Fruit fly (Drosophila melanogaster) whole organism, prepupa: ENCODE measurements around the gene CG7126.

Experiments
- Blimp-1 ChIP-seq: fragments of 200-800 bp; sonication (Bioruptor generic); optimal IDR thresholded peaks from 3 replicates; lab custom pipeline; 2017; ENCODE audit warnings: missing biosample characterization, missing genetic modification characterization, mild to moderate bottlenecking, moderate library complexity, missing genetic modification reagents
- CG10631 ChIP-seq: fragments of 200-800 bp; sonication (Bioruptor generic); optimal IDR thresholded peaks from 2 replicates; lab custom pipeline; 2016; ENCODE audit warnings: missing biosample characterization, missing genetic modification characterization
- CG10669 ChIP-seq: fragments of 200-800 bp; sonication (Bioruptor generic); optimal IDR thresholded peaks from 3 replicates; lab custom pipeline; 2018; ENCODE audit warnings: missing biosample characterization, mild to moderate bottlenecking, missing genetic modification characterization, moderate library complexity
- CG11294 ChIP-seq: fragments of 200-800 bp; sonication (Bioruptor generic); IDR thresholded peaks from 2 replicates; pipeline ENCODE4 v1.3.6; 2022; ENCODE audit warnings: missing biosample characterization, missing genetic modification characterization
- CG11762 ChIP-seq: fragments of 200-800 bp; sonication (Bioruptor generic); optimal IDR thresholded peaks from 3 replicates; lab custom pipeline; 2016; ENCODE audit warnings: missing biosample characterization, missing genetic modification characterization; ENCODE audit not compliant: insufficient read depth
- CG11902 ChIP-seq: fragments of 200-800 bp; sonication (Bioruptor generic); optimal IDR thresholded peaks from 3 replicates; lab custom pipeline; 2016; ENCODE audit warnings: missing biosample characterization, missing genetic modification characterization
- CG15336 ChIP-seq: fragments of 200-800 bp; sonication (Bioruptor generic); IDR thresholded peaks from 2 replicates; pipeline ENCODE4 v1.3.6; 2022; ENCODE audit warnings: missing biosample characterization, missing genetic modification characterization
- CG1621 ChIP-seq: fragments of 200-800 bp; sonication (Bioruptor generic); optimal IDR thresholded peaks from 3 replicates; lab custom pipeline; 2018; ENCODE audit warnings: missing biosample characterization, mild to moderate bottlenecking, missing genetic modification characterization
- CG16779 ChIP-seq: fragments of 200-800 bp; sonication (Bioruptor generic); optimal IDR thresholded peaks from 3 replicates; lab custom pipeline; 2017; ENCODE audit warnings: missing biosample characterization, mild to moderate bottlenecking, missing genetic modification characterization
- CG3032 ChIP-seq: fragments of 200-800 bp; optimal IDR thresholded peaks from 2 replicates; lab custom pipeline; 2019; ENCODE audit warnings: missing biosample characterization, mild to moderate bottlenecking, missing genetic modification characterization, moderate library complexity
- CG31627 ChIP-seq: fragments of 200-800 bp; sonication (Bioruptor generic); optimal IDR thresholded peaks from 3 replicates; lab custom pipeline; 2016; ENCODE audit warnings: missing biosample characterization, missing genetic modification characterization
- CG32006 ChIP-seq: fragments of 200-800 bp; sonication (Bioruptor generic); optimal IDR thresholded peaks from 3 replicates; lab custom pipeline; 2017; ENCODE audit warnings: missing biosample characterization, mild to moderate bottlenecking, missing genetic modification characterization
- CG34406 ChIP-seq: fragments of 200-800 bp; sonication (Bioruptor generic); optimal IDR thresholded peaks from 3 replicates; lab custom pipeline; 2016; ENCODE audit warnings: missing biosample characterization, missing genetic modification characterization
- CG3919 ChIP-seq: fragments of 200-800 bp; sonication (Bioruptor generic); optimal IDR thresholded peaks from 3 replicates; lab custom pipeline; 2016; ENCODE audit warnings: missing biosample characterization, missing genetic modification characterization
- CG6163 ChIP-seq: fragments of 200-800 bp; sonication (Bioruptor generic); IDR thresholded peaks from 3 replicates; pipeline ENCODE4 v1.3.6; 2022; ENCODE audit warnings: missing biosample characterization, missing genetic modification characterization
- CG6276 ChIP-seq: fragments of 200-800 bp; sonication (Bioruptor generic); optimal IDR thresholded peaks from 2 replicates; lab custom pipeline; 2017; ENCODE audit warnings: missing biosample characterization, mild to moderate bottlenecking, missing genetic modification characterization
- CG6792 ChIP-seq: fragments of 200-800 bp; sonication (Bioruptor generic); optimal IDR thresholded peaks from 3 replicates; lab custom pipeline; 2016; ENCODE audit warnings: missing biosample characterization, missing genetic modification characterization
- CG6854 ChIP-seq: fragments of 200-800 bp; sonication (Bioruptor generic); optimal IDR thresholded peaks from 2 replicates; lab custom pipeline; 2017; ENCODE audit warnings: missing biosample characterization, mild to moderate bottlenecking, missing genetic modification characterization
- CG7368 ChIP-seq: fragments of 200-800 bp; sonication (Bioruptor generic); optimal IDR thresholded peaks from 3 replicates; lab custom pipeline; 2016; ENCODE audit warnings: missing biosample characterization, missing genetic modification characterization
- CG8119 ChIP-seq: fragments of 200-800 bp; sonication (Bioruptor generic); IDR thresholded peaks from 3 replicates; pipeline ENCODE4 v1.3.6; 2022; ENCODE audit warnings: missing biosample characterization, missing genetic modification characterization
- CG8632 ChIP-seq: fragments of 200-800 bp; sonication (Bioruptor generic); optimal IDR thresholded peaks from 3 replicates; lab custom pipeline; 2016; ENCODE audit warnings: missing biosample characterization, missing genetic modification characterization
- Eip75B ChIP-seq: fragments of 200-800 bp; sonication (Bioruptor generic); optimal IDR thresholded peaks from 3 replicates; lab custom pipeline; 2016; ENCODE audit warnings: missing biosample characterization, missing genetic modification characterization
- Ets21C ChIP-seq: fragments of 200-800 bp; sonication (Bioruptor generic); optimal IDR thresholded peaks from 3 replicates; lab custom pipeline; 2016; ENCODE audit warnings: missing biosample characterization, missing genetic modification characterization
- Ets96B ChIP-seq: fragments of 200-800 bp; optimal IDR thresholded peaks from 2 replicates; lab custom pipeline; 2019; ENCODE audit warnings: missing biosample characterization, mild to moderate bottlenecking, missing genetic modification characterization, moderate library complexity
- Gug ChIP-seq: fragments of 200-800 bp; sonication (Bioruptor generic); IDR thresholded peaks from 2 replicates; pipeline ENCODE4 v1.3.6; 2022; ENCODE audit warnings: missing biosample characterization, missing genetic modification characterization
- Hr39 ChIP-seq: fragments of 200-800 bp; sonication (Bioruptor generic); optimal IDR thresholded peaks from 2 replicates; lab custom pipeline; 2016; ENCODE audit warnings: missing biosample characterization, missing genetic modification characterization
- Hr4 ChIP-seq: fragments of 200-800 bp; sonication (Bioruptor generic); optimal IDR thresholded peaks from 3 replicates; lab custom pipeline; 2016; ENCODE audit warnings: missing biosample characterization, missing genetic modification characterization
- Lpt ChIP-seq: fragments of 200-800 bp; sonication (Bioruptor generic); optimal IDR thresholded peaks from 3 replicates; lab custom pipeline; 2016; ENCODE audit warnings: missing biosample characterization, missing genetic modification characterization
- Met ChIP-seq: fragments of 200-800 bp; sonication (Bioruptor generic); optimal IDR thresholded peaks from 3 replicates; lab custom pipeline; 2016; ENCODE audit warnings: missing biosample characterization, missing genetic modification characterization
- OdsH ChIP-seq: fragments of 200-800 bp; sonication (Bioruptor generic); optimal IDR thresholded peaks from 3 replicates; lab custom pipeline; 2016; ENCODE audit warnings: missing biosample characterization, missing genetic modification characterization
- Smox ChIP-seq: fragments of 200-800 bp; sonication (Bioruptor generic); optimal IDR thresholded peaks from 3 replicates; lab custom pipeline; 2016; ENCODE audit warnings: missing biosample characterization, missing genetic modification characterization
- Sox14 ChIP-seq: fragments of 200-800 bp; sonication (Bioruptor generic); optimal IDR thresholded peaks from 3 replicates; lab custom pipeline; 2016; ENCODE audit warnings: missing biosample characterization, missing genetic modification characterization
- Sox15 ChIP-seq: fragments of 200-800 bp; sonication (Bioruptor generic); optimal IDR thresholded peaks from 3 replicates; lab custom pipeline; 2016; ENCODE audit warnings: missing biosample characterization, missing genetic modification characterization
- achi ChIP-seq: fragments of 200-800 bp; sonication (Bioruptor generic); optimal IDR thresholded peaks from 3 replicates; lab custom pipeline; 2016; ENCODE audit warnings: missing biosample characterization, missing genetic modification characterization
- acj6 ChIP-seq: fragments of 200-800 bp; sonication (Bioruptor generic); optimal IDR thresholded peaks from 3 replicates; lab custom pipeline; 2016; ENCODE audit warnings: missing biosample characterization, missing genetic modification characterization
- cyc ChIP-seq: fragments of 200-800 bp; sonication (Bioruptor generic); optimal IDR thresholded peaks from 3 replicates; lab custom pipeline; 2016; ENCODE audit warnings: missing biosample characterization, missing genetic modification characterization
- dac ChIP-seq: fragments of 200-800 bp; sonication (Bioruptor generic); optimal IDR thresholded peaks from 2 replicates; lab custom pipeline; 2017; ENCODE audit warnings: missing biosample characterization, mild to moderate bottlenecking, missing genetic modification characterization
- dsx ChIP-seq: fragments of 200-800 bp; optimal IDR thresholded peaks from 3 replicates; lab custom pipeline; 2019; ENCODE audit warnings: missing biosample characterization, mild to moderate bottlenecking, missing genetic modification characterization, moderate library complexity; ENCODE audit not compliant: poor library complexity, severe bottlenecking
- eg ChIP-seq: fragments of 200-800 bp; sonication (Bioruptor generic); IDR thresholded peaks from 3 replicates; pipeline ENCODE4 v1.3.6; 2022; ENCODE audit warnings: missing biosample characterization, missing genetic modification characterization
- esn ChIP-seq: fragments of 200-800 bp; sonication (Bioruptor generic); optimal IDR thresholded peaks from 2 replicates; lab custom pipeline; 2016; ENCODE audit warnings: missing biosample characterization, mild to moderate bottlenecking, missing genetic modification characterization, moderate library complexity
- fd59A ChIP-seq: fragments of 200-800 bp; sonication (Bioruptor generic); optimal IDR thresholded peaks from 2 replicates; lab custom pipeline; 2017; ENCODE audit warnings: missing biosample characterization, mild to moderate bottlenecking, missing genetic modification characterization, missing genetic modification reagents
- fd85E ChIP-seq: fragments of 200-800 bp; sonication (Bioruptor generic); optimal IDR thresholded peaks from 3 replicates; lab custom pipeline; 2016; ENCODE audit warnings: missing biosample characterization, missing genetic modification characterization
- fkh ChIP-seq: fragments of 200-800 bp; sonication (Bioruptor generic); optimal IDR thresholded peaks from 3 replicates; lab custom pipeline; 2017; ENCODE audit warnings: missing biosample characterization, mild to moderate bottlenecking, missing genetic modification characterization, moderate library complexity
- net ChIP-seq: fragments of 200-800 bp; sonication (Bioruptor generic); optimal IDR thresholded peaks from 3 replicates; lab custom pipeline; 2016; ENCODE audit warnings: missing biosample characterization, missing genetic modification characterization
- pdm3 ChIP-seq: fragments of 200-800 bp; sonication (Bioruptor generic); optimal IDR thresholded peaks from 3 replicates; lab custom pipeline; 2016; ENCODE audit warnings: missing biosample characterization, missing genetic modification characterization
- salr ChIP-seq, 2 experiments: fragments of 200-800 bp; sonication (Bioruptor generic); optimal IDR thresholded peaks; 3 replicates each; lab custom pipeline; 2016 to 2018; ENCODE audit warnings: missing biosample characterization in 2 of 2, missing genetic modification characterization in 2 of 2, mild to moderate bottlenecking in 1 of 2
- spab ChIP-seq: fragments of 200-800 bp; sonication (Bioruptor generic); optimal IDR thresholded peaks from 2 replicates; lab custom pipeline; 2017; ENCODE audit warnings: missing biosample characterization, mild to moderate bottlenecking, missing genetic modification characterization, missing genetic modification reagents
- topi ChIP-seq: fragments of 200-800 bp; sonication (Bioruptor generic); optimal IDR thresholded peaks from 3 replicates; lab custom pipeline; 2016; ENCODE audit warnings: missing biosample characterization, missing genetic modification characterization
- vri ChIP-seq: fragments of 200-800 bp; sonication (Bioruptor generic); optimal IDR thresholded peaks from 3 replicates; lab custom pipeline; 2016; ENCODE audit warnings: missing biosample characterization, mild to moderate bottlenecking, missing genetic modification characterization

The CG7126 gene

dm6 chr3R:18314320-18314719 is 11.7 kb upstream of the CG7126 start, which contains the start of gene PKD:
Gene PKD, minus strand, starts transcription at chr3R:18314407.
- no peak for TF ChIP-seq CG11762 (GFP tag; lab: Kevin White, UChicago)
- TF ChIP-seq Hr39, result no peak
- no peak for TF ChIP-seq Hr4 (GFP tag; lab: Kevin White, UChicago)
- no peak for TF ChIP-seq Gug (GFP tag; lab: Robert Waterston, UW)
- TF ChIP-seq CG31627 (GFP tag; lab: Kevin White, UChicago), result no peak
- peak; percentile 68; the same call in 2 of the 3 replicates for TF ChIP-seq eg (GFP tag; lab: Robert Waterston, UW)
- no peak for TF ChIP-seq CG6792
- TF ChIP-seq Met (GFP tag; lab: Kevin White, UChicago), result no peak
- no peak for TF ChIP-seq Ets96B
- TF ChIP-seq CG6163 (GFP tag; lab: Robert Waterston, UW), result 0 out of 3 replicates have a peak, but pooled peaks have one; percentile 45
- TF ChIP-seq CG34406 (GFP tag; lab: Kevin White, UChicago), result no peak
- no peak for TF ChIP-seq CG3919 (GFP tag; lab: Kevin White, UChicago)
- no peak for TF ChIP-seq CG6854 (GFP tag; lab: Kevin White, UChicago)
- TF ChIP-seq, all 60 proteins: peak for 2

DNA sequence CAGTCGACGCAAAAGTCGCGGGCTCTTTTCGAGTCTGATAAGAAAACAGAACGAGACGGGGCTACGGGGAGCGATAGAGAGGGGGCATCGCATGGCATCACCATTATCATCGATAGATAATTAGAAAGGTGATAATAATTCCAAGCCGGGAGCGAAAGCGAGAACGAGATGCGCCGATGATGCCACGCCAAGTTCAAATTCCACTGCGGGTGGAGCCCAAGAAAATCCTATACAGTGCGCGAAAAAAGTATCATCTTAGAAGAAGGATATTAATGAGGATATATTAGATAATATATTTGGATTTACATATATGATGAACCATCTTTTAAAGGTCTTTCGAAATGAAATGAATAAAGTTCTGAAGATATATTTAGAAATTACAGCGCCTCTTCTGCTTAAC is 10.1 kb upstream of the CG7126 start:
- TF ChIP-seq Blimp-1 (GFP tag; lab: Kevin White, UChicago) (no peak), CG8632 (no peak), Gug (GFP tag; lab: Robert Waterston, UW) (no peak), CG10631 (GFP tag; lab: Kevin White, UChicago) (no peak), esn (GFP tag; lab: Kevin White, UChicago) (no peak), Sox15 (GFP tag; lab: Kevin White, UChicago) (no peak), CG6276 (peak; percentile 28), net (GFP tag; lab: Kevin White, UChicago) (no peak), CG11902 (GFP tag; lab: Kevin White, UChicago) (no peak), CG1621 (no peak), CG15336 (GFP tag; lab: Robert Waterston, UW) (no peak), CG3032 (tag; lab: Kevin White, UChicago) (no peak), Eip75B (GFP tag; lab: Kevin White, UChicago) (no peak), Ets96B (no peak), Lpt (GFP tag; lab: Kevin White, UChicago) (no peak), dac (GFP tag; lab: Kevin White, UChicago) (no peak), Smox (GFP tag; lab: Kevin White, UChicago) (no peak), dsx (no peak), salr (GFP tag; optimal IDR thresholded peaks at IDR 0.05; lab: Kevin White, UChicago) (no peak), spab (GFP tag; lab: Kevin White, UChicago) (no peak), Met (GFP tag; lab: Kevin White, UChicago) (no peak), CG31627 (GFP tag; lab: Kevin White, UChicago) (no peak), fd59A (GFP tag; lab: Kevin White, UChicago) (no peak), Hr39 (no peak), CG3919 (GFP tag; lab: Kevin White, UChicago) (no peak), CG6163 (GFP tag; lab: Robert Waterston, UW) (no peak), OdsH (GFP tag; lab: Kevin White, UChicago) (no peak), Hr4 (GFP tag; lab: Kevin White, UChicago) (no peak), topi (GFP tag; lab: Kevin White, UChicago) (no peak), CG32006 (GFP tag; lab: Kevin White, UChicago) (peak; percentile 38), pdm3 (GFP tag; lab: Kevin White, UChicago) (no peak), CG8119 (no peak), fd85E (GFP tag; lab: Kevin White, UChicago) (no peak), Sox14 (GFP tag; lab: Kevin White, UChicago) (no peak), CG6792 (no peak), cyc (GFP tag; lab: Kevin White, UChicago) (no peak), vri (no peak), Ets21C (GFP tag; lab: Kevin White, UChicago) (no peak), CG7368 (GFP tag; lab: Kevin White, UChicago) (no peak), CG11294 (GFP tag; lab: Robert Waterston, UW) (no peak), eg (GFP tag; lab: Robert Waterston, UW) (no peak), acj6 (no peak), fkh (no peak), CG16779 (tag; lab: Kevin White, UChicago) (no peak), achi (GFP tag; lab: Kevin White, UChicago) (no peak), CG10669 (GFP tag; lab: Kevin White, UChicago) (peak; percentile 33)
